Worm (Caenorhabditis elegans): ENCODE data around the gene C35C5.8.

DNA sequence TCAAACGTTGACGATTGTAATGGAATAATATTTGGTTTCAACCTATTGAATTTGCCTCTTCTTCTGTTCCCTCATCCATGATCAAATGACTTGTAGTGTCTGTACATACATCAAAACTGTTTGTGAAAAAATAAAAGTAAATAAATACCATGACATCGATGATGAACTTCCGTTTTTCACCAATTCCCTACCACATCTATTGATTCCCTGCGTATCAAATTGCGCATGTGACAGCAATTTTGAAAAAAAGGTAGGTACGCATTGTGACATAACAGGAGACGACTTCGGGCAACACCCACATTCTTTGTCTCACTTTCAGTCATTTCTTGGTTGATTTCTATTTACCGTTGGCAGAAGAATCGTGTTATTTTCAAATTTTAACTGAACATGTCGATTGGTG is 3.0 kb downstream of the C35C5.8 start, which contains the start of gene C35C5.9:
- no peak for TF ChIP-seq mdl-1 (tag; optimal IDR thresholded peaks at IDR 0.05)
- TF ChIP-seq nhr-12 (tag; optimal IDR thresholded peaks at IDR 0.05), result no peak
- TF ChIP-seq daf-12 (tag; optimal IDR thresholded peaks at IDR 0.05), result no peak
- TF ChIP-seq nhr-25 (tag; optimal IDR thresholded peaks at IDR 0.05), result peak; percentile 11
- no peak for TF ChIP-seq ztf-11 (tag; optimal IDR thresholded peaks at IDR 0.05)
- no peak for TF ChIP-seq ceh-82 (tag; optimal IDR thresholded peaks at IDR 0.05)
- no peak for TF ChIP-seq nhr-76 (tag; optimal IDR thresholded peaks at IDR 0.05)
- TF ChIP-seq unc-62 (GFP tag; optimal IDR thresholded peaks at IDR 0.05), result no peak
- no peak for TF ChIP-seq unc-39 (tag; optimal IDR thresholded peaks at IDR 0.05)
- TF ChIP-seq egl-27 (tag; optimal IDR thresholded peaks at IDR 0.05), result no peak
- no peak for TF ChIP-seq ceh-9 (tag; optimal IDR thresholded peaks at IDR 0.05)

Measured in whole organism, L3 larva.